Worm (Caenorhabditis elegans): ENCODE measurements around the gene C47E12.3.

C47E12.3 gene

ce11 chrIV:10001748-10002147, at the start of gene C47E12.3:
Gene C47E12.3, minus strand, starts transcription at chrIV:10001848.
- TF ChIP-seq spr-3 (GFP tag; optimal IDR thresholded peaks at IDR 0.05) (no peak), mxl-2 (GFP tag; conservative IDR thresholded peaks at IDR 0.05) (no peak), php-3 (GFP tag; IDR thresholded peaks at IDR 0.05) (no peak), F49E8.2 (tag; optimal IDR thresholded peaks at IDR 0.05; ENCODE audit: borderline replicate concordance) (no peak), mes-2 (tag; optimal IDR thresholded peaks at IDR 0.05; ENCODE audit: poor library complexity, severe bottlenecking) (no peak), snpc-1.2 (GFP tag; IDR thresholded peaks at IDR 0.05) (no peak), set-16 (GFP tag; IDR thresholded peaks at IDR 0.05) (no peak), ctbp-1 (GFP tag; IDR thresholded peaks at IDR 0.05) (no peak), sdz-12 (GFP tag; optimal IDR thresholded peaks at IDR 0.05) (no peak), R02D3.7 (tag; optimal IDR thresholded peaks at IDR 0.05) (no peak), nhr-6 (tag; optimal IDR thresholded peaks at IDR 0.05) (no peak), snpc-4 (tag; optimal IDR thresholded peaks at IDR 0.05) (no peak), nhr-10 (tag; optimal IDR thresholded peaks at IDR 0.05) (no peak), zip-11 (GFP tag; IDR thresholded peaks at IDR 0.05) (no peak), daf-16 (GFP tag; optimal IDR thresholded peaks at IDR 0.05) (no peak), daf-16 (tag; optimal IDR thresholded peaks at IDR 0.05) (no peak), madf-9 (GFP tag; conservative IDR thresholded peaks at IDR 0.05) (no peak), ceh-20 (GFP tag; IDR thresholded peaks at IDR 0.05) (no peak)

DNA sequence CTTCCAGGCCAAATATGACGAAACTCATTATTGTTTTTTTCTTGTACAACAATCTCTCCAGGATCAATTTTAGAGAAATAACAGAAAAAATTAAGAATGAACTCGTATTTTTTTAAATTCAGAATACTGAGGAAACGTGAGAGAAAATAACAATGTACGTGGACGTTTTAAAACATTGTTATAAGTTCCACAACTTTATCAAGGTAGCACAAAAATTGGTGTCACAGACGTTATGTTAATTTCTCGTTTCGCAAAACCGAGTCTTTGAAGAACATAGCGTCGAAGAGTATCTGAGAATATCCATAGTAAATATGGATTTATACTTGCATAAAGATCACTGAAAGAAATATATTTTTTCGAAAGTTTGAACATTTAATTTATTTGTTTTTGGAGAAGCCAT, 49.4 kb upstream of the C47E12.3 start, which contains the start of gene T04B2.8:
TSS of gene T04B2.8 (minus strand) at position 101 of the 400 bp plus-strand sequence.
- TF ChIP-seq snpc-4 (tag; optimal IDR thresholded peaks at IDR 0.05): no peak
- TF ChIP-seq nhr-41 (GFP tag; IDR thresholded peaks at IDR 0.05): no peak
- no peak for TF ChIP-seq nhr-25 (tag; optimal IDR thresholded peaks at IDR 0.05; ENCODE audit: borderline replicate concordance, insufficient read depth)
- TF ChIP-seq ceh-82 (tag; optimal IDR thresholded peaks at IDR 0.05): no peak
- TF ChIP-seq unc-39 (tag; optimal IDR thresholded peaks at IDR 0.05): no peak
- no peak for TF ChIP-seq nhr-237 (tag; optimal IDR thresholded peaks at IDR 0.05)

- TF ChIP-seq nhr-42 (GFP tag; IDR thresholded peaks at IDR 0.05) (no peak), nhr-11 (tag; optimal IDR thresholded peaks at IDR 0.05) (peak; percentile 54)
These were observed 46.6 kb upstream of the C47E12.3 start for ce11 chrIV:10048268-10048667.

DNA sequence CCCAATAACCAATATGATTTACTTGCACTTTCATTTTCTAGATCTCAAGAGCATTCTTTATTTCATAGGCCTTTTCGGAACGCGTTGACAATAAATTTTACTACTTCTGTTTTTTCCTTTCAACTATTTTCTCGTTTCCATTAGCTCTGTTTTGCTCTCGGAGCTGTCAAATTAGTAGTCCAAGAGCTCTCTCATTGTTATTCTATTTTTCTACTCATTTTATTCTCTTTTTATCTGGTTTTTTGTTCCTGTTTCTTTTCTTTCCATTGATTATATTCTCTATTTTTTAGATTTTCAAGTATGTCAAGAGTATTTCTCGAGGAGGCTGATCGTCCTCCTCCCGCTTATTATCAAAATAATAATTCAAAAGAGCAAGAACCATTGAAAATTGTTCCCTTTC, 45.5 kb upstream of the C47E12.3 start, which contains the start of gene T04B2.3:
TSS of gene T04B2.3 (plus strand) at position 301 of the 400 bp plus-strand sequence.
- TF ChIP-seq ztf-7 (tag; optimal IDR thresholded peaks at IDR 0.05): no peak
- TF ChIP-seq fos-1 (tag; optimal IDR thresholded peaks at IDR 0.05): no peak
- TF ChIP-seq pqm-1 (tag; optimal IDR thresholded peaks at IDR 0.05): no peak
- no peak for TF ChIP-seq nhr-6 (tag; optimal IDR thresholded peaks at IDR 0.05)
- no peak for TF ChIP-seq attf-4 (tag; optimal IDR thresholded peaks at IDR 0.05)
- no peak for TF ChIP-seq T20F7.1 (GFP tag; optimal IDR thresholded peaks at IDR 0.05)
- TF ChIP-seq daf-8 (GFP tag; IDR thresholded peaks at IDR 0.05): no peak
- TF ChIP-seq Y75B8A.6 (GFP tag; IDR thresholded peaks at IDR 0.05): no peak
- no peak for TF ChIP-seq zip-11 (GFP tag; IDR thresholded peaks at IDR 0.05)
- TF ChIP-seq duxl-1 (tag; optimal IDR thresholded peaks at IDR 0.05; ENCODE audit: poor library complexity): no peak
- no peak for TF ChIP-seq egl-43 (GFP tag; IDR thresholded peaks at IDR 0.05)
- TF ChIP-seq mxl-2 (GFP tag; conservative IDR thresholded peaks at IDR 0.05): no peak
- no peak for TF ChIP-seq nhr-111 (GFP tag; optimal IDR thresholded peaks at IDR 0.05)

ce11 chrIV:10046005-10046404, 44.4 kb upstream of the C47E12.3 start:
- TF ChIP-seq mep-1 (tag; optimal IDR thresholded peaks at IDR 0.05): no peak
- TF ChIP-seq F37D6.2 (tag; optimal IDR thresholded peaks at IDR 0.05): no peak
- TF ChIP-seq F49E8.2 (tag; optimal IDR thresholded peaks at IDR 0.05; ENCODE audit: borderline replicate concordance): no peak
- TF ChIP-seq daf-16 (GFP tag; optimal IDR thresholded peaks at IDR 0.05): peak in 1 of 2 experiments; percentile 35
- TF ChIP-seq daf-16 (tag; optimal IDR thresholded peaks at IDR 0.05): no peak
- TF ChIP-seq nhr-11 (tag; optimal IDR thresholded peaks at IDR 0.05): peak; percentile 23
- no peak for TF ChIP-seq mxl-3 (GFP tag; optimal IDR thresholded peaks at IDR 0.05)
- no peak for TF ChIP-seq sdz-12 (GFP tag; optimal IDR thresholded peaks at IDR 0.05)
- no peak for TF ChIP-seq tag-97 (GFP tag; IDR thresholded peaks at IDR 0.05)
- TF ChIP-seq ceh-44 (GFP tag; IDR thresholded peaks at IDR 0.05): no peak
- no peak for TF ChIP-seq lim-7 (GFP tag; IDR thresholded peaks at IDR 0.05)
- TF ChIP-seq php-3 (GFP tag; IDR thresholded peaks at IDR 0.05): no peak
- TF ChIP-seq duxl-1 (tag; optimal IDR thresholded peaks at IDR 0.05; ENCODE audit: poor library complexity): no peak
- no peak for TF ChIP-seq F10B5.3 (tag; optimal IDR thresholded peaks at IDR 0.05)
- no peak for TF ChIP-seq nhr-102 (tag; optimal IDR thresholded peaks at IDR 0.05)
- no peak for TF ChIP-seq T20F7.1 (GFP tag; optimal IDR thresholded peaks at IDR 0.05)
- TF ChIP-seq egl-27 (tag; optimal IDR thresholded peaks at IDR 0.05): no peak
- TF ChIP-seq vab-7 (GFP tag; IDR thresholded peaks at IDR 0.05): no peak
